Fruit fly (Drosophila melanogaster): ENCODE data around the gene CG4558.
A peak's percentile ranks its signal among the peaks of the same experiment; 100 is the strongest.

The CG4558 gene

dm6 chrX:6854563-6854962 lies 5.0 kb downstream of the CG4558 start (continued):
- TF ChIP-seq ase (GFP tag; IDR thresholded peaks at IDR 0.05) (peak; percentile 63; the same call in 1 of the 3 replicates), wdn (GFP tag; IDR thresholded peaks at IDR 0.05) (peak; percentile 61; the same call in 1 of the 2 replicates), al (GFP tag; IDR thresholded peaks at IDR 0.05) (peak; percentile 64), CG1024 (GFP tag; IDR thresholded peaks at IDR 0.05) (no peak), Hsf (GFP tag; optimal IDR thresholded peaks at IDR 0.05) (peak; percentile 76), esg (GFP tag; conservative IDR thresholded peaks at IDR 0.05) (peak; percentile 71), Atf6 (GFP tag; IDR thresholded peaks at IDR 0.05) (peak; percentile 90), Adf1 (GFP tag; IDR thresholded peaks at IDR 0.05) (no peak), CG4820 (GFP tag; optimal IDR thresholded peaks at IDR 0.05) (peak; percentile 83), CG12299 (tag; optimal IDR thresholded peaks at IDR 0.05) (peak; percentile 56), CG7839 (tag; optimal IDR thresholded peaks at IDR 0.05) (peak; percentile 89), gem (tag; optimal IDR thresholded peaks at IDR 0.05) (peak; percentile 91), CG10321 (GFP tag; IDR thresholded peaks at IDR 0.05) (0 out of 2 replicates have a peak, but pooled peaks have one; percentile 32), CG13775 (GFP tag; optimal IDR thresholded peaks at IDR 0.05) (peak; percentile 63), Eip74EF (GFP tag; optimal IDR thresholded peaks at IDR 0.05) (peak in 1 of 2 experiments; percentile 76), mam (GFP tag; optimal IDR thresholded peaks at IDR 0.05) (peak; percentile 65), rib (GFP tag; IDR thresholded peaks at IDR 0.05) (no peak), CG32767 (GFP tag; IDR thresholded peaks at IDR 0.05) (peak; percentile 48; the same call in 1 of the 2 replicates), tap (tag; optimal IDR thresholded peaks at IDR 0.05) (peak; percentile 63), dmrt11E (tag; optimal IDR thresholded peaks at IDR 0.05) (peak; percentile 73), klu (GFP tag; IDR thresholded peaks at IDR 0.05) (peak; percentile 35; the same call in 1 of the 2 replicates), Nf-YA (GFP tag; IDR thresholded peaks at IDR 0.05) (peak; percentile 51; the same call in 1 of the 2 replicates), caup (GFP tag; optimal IDR thresholded peaks at IDR 0.05; ENCODE audit: severe bottlenecking) (peak; percentile 80), CG13123 (GFP tag; optimal IDR thresholded peaks at IDR 0.05) (peak; percentile 40), Dll (GFP tag; IDR thresholded peaks at IDR 0.05; ENCODE audit: partially characterized antibody) (no peak), Vsx1 (GFP tag; optimal IDR thresholded peaks at IDR 0.05) (peak; percentile 65), CG10565 (GFP tag; optimal IDR thresholded peaks at IDR 0.05) (peak; percentile 28), YL-1 (GFP tag; optimal IDR thresholded peaks at IDR 0.05) (no peak), CG11723 (GFP tag; optimal IDR thresholded peaks at IDR 0.05) (peak; percentile 66), CG31365 (tag; optimal IDR thresholded peaks at IDR 0.05) (peak; percentile 21), CoRest (tag; optimal IDR thresholded peaks at IDR 0.05) (peak; percentile 82), Six4 (GFP tag; optimal IDR thresholded peaks at IDR 0.05) (peak; percentile 60), Doc2 (GFP tag; IDR thresholded peaks at IDR 0.05) (no peak), inv (GFP tag; IDR thresholded peaks at IDR 0.05; ENCODE audit: partially characterized antibody) (no peak), dati (GFP tag; IDR thresholded peaks at IDR 0.05) (peak; percentile 51), CG15073 (GFP tag; optimal IDR thresholded peaks at IDR 0.05) (peak; percentile 59), CG15479 (GFP tag; optimal IDR thresholded peaks at IDR 0.05) (no peak), CG1832 (GFP tag; optimal IDR thresholded peaks at IDR 0.05) (no peak), salm (tag; optimal IDR thresholded peaks at IDR 0.05) (peak; percentile 63), CG7786 (GFP tag; optimal IDR thresholded peaks at IDR 0.05) (peak; percentile 47), CG13424 (tag; optimal IDR thresholded peaks at IDR 0.05) (peak; percentile 76), CG6175 (GFP tag; IDR thresholded peaks at IDR 0.05) (0 out of 3 replicates have a peak, but pooled peaks have one; percentile 28), onecut (GFP tag; IDR thresholded peaks at IDR 0.05) (peak; percentile 70), Sox102F (GFP tag; optimal IDR thresholded peaks at IDR 0.05) (peak; percentile 89), CG15514 (GFP tag; optimal IDR thresholded peaks at IDR 0.05) (peak; percentile 79), sisA (GFP tag; IDR thresholded peaks at IDR 0.05) (peak; percentile 70), CG6813 (GFP tag; optimal IDR thresholded peaks at IDR 0.05) (peak; percentile 78), CTCF (GFP tag; optimal IDR thresholded peaks at IDR 0.05) (peak; percentile 46), trh (GFP tag; optimal IDR thresholded peaks at IDR 0.05) (peak; percentile 36), ken (GFP tag; IDR thresholded peaks at IDR 0.05) (peak; percentile 78), corto (GFP tag; optimal IDR thresholded peaks at IDR 0.05) (peak; percentile 27)

Data from whole organism, embryonic.